Fruit fly (Drosophila melanogaster) Kc167 (cell line): ENCODE data around the gene CG32447.

Experiments used
- Myc ChIP-seq: fragments of >200 bp; optimal IDR thresholded peaks from 2 replicates; lab custom pipeline; 2017; ENCODE audit warnings: missing external identifiers
- Sin3A ChIP-seq: fragments of >200 bp; optimal IDR thresholded peaks from 2 replicates; lab custom pipeline; 2018; ENCODE audit warnings: missing external identifiers
- h ChIP-seq: fragments of >200 bp; optimal IDR thresholded peaks from 3 replicates; lab custom pipeline; 2018; ENCODE audit warnings: missing external identifiers
- insv ChIP-seq: fragments of >200 bp; optimal IDR thresholded peaks from 3 replicates; lab custom pipeline; 2018; ENCODE audit warnings: missing external identifiers
- psq ChIP-seq: fragments of >200 bp; optimal IDR thresholded peaks from 2 replicates; lab custom pipeline; 2017; ENCODE audit warnings: missing external identifiers
- ttk ChIP-seq: sonication (Bioruptor generic); optimal IDR thresholded peaks from 2 replicates; lab custom pipeline; 2017; ENCODE audit warnings: missing external identifiers

The CG32447 gene

DNA sequence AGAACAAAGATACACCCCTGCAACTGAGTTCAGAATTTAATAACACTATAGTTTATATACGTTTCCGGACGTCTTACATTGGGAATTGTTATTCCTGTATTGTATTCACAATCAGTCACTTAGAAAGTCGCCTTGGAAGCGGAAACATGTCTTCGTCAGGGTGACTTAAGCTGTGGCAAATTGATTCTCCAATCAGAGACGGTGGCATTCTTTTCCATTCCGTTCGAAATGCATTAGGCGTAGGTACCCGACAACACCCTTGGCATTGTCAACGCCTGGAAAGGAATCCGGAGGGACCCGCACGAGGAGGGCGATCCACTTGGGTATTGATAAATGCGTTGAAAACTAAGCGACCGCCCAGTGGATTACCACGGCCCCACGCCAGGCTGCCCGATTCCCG is 22.2 kb downstream of the CG32447 start, which contains the start of gene Sfp78E:
TSS of gene Sfp78E (minus strand) at position 101 of the 400 bp plus-strand sequence.
- TF ChIP-seq ttk (lab: Kevin White, UChicago) = no peak
- no peak for TF ChIP-seq Sin3A
- TF ChIP-seq psq (lab: Kevin White, UChicago) = no peak
- no peak for TF ChIP-seq h (lab: Kevin White, UChicago)
- TF ChIP-seq Myc (lab: Kevin White, UChicago) = no peak
- TF ChIP-seq insv (lab: Kevin White, UChicago) = no peak

DNA sequence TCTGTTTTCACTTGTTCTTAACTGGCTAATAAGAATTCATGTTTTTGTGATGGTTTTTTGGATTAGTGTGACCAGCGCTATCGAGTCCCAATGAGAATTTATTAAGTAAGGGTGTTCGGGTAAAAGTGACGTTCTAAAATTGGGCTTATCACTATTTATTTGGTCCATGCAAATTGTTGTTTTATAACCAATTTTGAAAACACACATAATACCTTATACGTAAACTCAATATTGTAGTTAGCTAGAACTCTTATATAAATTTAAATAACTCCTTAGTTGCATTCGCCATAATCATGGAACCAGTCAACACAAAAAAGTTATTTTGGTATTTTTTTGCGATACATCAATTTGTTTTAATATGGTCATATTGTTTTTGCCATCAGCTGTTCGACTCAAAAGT is 26.5 kb downstream of the CG32447 start, which contains the start of the genes Als2 and CG11248:
TSS of gene Als2 (minus strand) at position 69 of the 400 bp plus-strand sequence.
TSS of gene CG11248 (plus strand) at position 364 of the 400 bp plus-strand sequence.
- TF ChIP-seq Sin3A (no peak), psq (lab: Kevin White, UChicago) (no peak), h (lab: Kevin White, UChicago) (no peak)

DNA sequence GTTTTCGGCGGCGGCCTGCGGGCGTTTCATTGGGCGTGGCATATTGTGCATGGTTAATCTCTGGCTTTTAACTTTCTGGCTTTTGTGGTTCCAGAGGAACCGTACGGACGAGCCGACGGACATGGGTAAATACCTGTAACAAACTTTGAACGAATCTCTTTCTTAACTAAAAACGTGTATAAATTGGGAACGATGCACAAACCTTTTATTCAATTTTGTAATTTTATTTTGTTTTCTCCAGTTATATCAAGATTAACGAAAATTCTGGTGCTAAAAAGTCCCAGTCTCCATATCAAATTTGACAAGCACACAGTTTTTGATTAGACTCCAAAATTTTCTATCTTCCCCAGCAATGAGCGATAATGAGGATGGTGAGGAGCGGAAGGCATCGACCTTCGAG is 34.3 kb downstream of the CG32447 start, which contains the start of gene CG11249:
TSS of gene CG11249 (plus strand) at position 301 of the 400 bp plus-strand sequence.
- TF ChIP-seq insv (lab: Kevin White, UChicago) (no peak), Sin3A (no peak), psq (lab: Kevin White, UChicago) (no peak), Myc (lab: Kevin White, UChicago) (no peak), ttk (lab: Kevin White, UChicago) (no peak), h (lab: Kevin White, UChicago) (no peak)

DNA sequence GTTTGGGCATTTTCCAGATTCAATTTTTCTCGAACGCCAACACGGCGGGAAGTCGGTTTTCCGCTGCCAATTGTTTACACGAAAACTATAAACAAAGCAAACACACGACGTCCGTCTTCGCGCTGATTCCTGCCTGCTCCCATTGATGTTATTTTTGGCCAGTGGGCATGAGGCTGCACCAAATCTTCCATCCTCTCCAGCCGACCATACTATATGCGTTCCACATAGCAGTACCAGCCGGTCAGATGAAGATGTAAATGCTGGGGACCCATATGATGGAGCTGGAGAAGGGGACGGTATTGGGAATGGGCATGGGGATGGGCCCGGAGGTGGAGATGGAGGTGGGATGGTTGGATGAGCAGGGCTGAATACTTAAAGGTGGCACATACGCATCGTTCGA is 38.6 kb downstream of the CG32447 start:
- TF ChIP-seq psq (lab: Kevin White, UChicago) (no peak), Myc (lab: Kevin White, UChicago) (no peak), Sin3A (no peak), ttk (lab: Kevin White, UChicago) (no peak), insv (lab: Kevin White, UChicago) (no peak), h (lab: Kevin White, UChicago) (no peak)

DNA sequence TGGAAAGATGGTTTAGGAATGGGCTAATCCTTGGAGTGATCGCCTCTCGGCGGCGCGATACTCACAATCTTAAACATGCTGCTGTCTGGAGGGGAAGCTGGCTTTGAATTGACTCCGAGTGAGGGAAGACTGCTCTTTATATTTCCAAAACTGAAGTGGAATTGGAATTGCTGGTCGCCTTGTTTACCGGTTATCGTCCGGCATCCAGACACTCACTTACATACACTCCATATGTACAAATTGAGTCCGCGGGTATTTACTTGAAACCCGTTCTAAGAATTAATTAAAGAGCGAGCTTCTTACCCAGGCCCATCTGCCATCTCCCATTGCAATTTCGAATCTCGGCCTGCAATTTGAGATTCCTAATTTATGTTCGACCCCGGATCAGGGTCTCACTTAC is 39.3 kb downstream of the CG32447 start, which contains the start of gene Cpr78E:
TSS of gene Cpr78E (minus strand) at position 101 of the 400 bp plus-strand sequence.
- TF ChIP-seq h (lab: Kevin White, UChicago) = no peak
- TF ChIP-seq Sin3A = no peak

DNA sequence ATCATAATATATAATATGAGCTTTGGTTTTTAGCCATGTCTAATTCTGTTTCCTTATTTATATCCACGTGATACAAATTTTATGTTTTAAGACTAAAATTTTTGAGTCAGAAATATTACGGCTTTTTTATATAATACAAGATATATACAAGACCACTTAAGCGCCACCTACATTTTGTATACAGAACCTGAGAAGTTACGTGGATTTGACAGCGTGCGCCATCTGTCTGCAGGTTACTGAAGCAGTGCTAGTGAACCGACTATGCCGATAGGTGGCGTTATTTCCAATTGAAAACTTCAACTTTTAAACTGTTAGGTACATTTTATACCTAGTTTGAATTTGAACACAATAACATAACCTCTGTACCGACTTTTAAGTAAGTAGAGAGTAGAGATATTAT is 53.4 kb downstream of the CG32447 start:
- TF ChIP-seq Sin3A = no peak
- TF ChIP-seq psq (lab: Kevin White, UChicago) = no peak
- no peak for TF ChIP-seq ttk (lab: Kevin White, UChicago)
- no peak for TF ChIP-seq h (lab: Kevin White, UChicago)
- no peak for TF ChIP-seq Myc (lab: Kevin White, UChicago)
- TF ChIP-seq insv (lab: Kevin White, UChicago) = no peak

DNA sequence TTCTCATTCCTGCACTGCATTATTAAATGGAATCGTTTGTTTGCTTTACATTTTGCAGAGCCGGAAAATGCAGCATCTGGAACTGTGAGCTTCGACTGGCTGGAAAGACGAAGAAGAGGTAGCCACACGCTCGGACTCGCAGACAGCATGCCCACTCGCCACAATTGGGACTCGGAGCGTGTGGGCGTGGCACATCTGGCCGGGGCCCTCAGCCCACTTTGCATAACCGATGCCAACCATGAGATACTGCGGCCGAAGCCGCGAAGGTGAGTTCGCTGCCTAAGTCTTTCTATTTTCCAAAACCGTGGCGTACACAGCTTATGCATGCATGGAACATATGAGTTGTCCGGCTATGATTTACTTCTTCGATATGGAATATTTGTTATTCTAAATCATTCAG is 54.0 kb downstream of the CG32447 start:
- no peak for TF ChIP-seq Sin3A
- TF ChIP-seq h (lab: Kevin White, UChicago) = no peak
- no peak for TF ChIP-seq ttk (lab: Kevin White, UChicago)
- TF ChIP-seq Myc (lab: Kevin White, UChicago) = no peak
- TF ChIP-seq insv (lab: Kevin White, UChicago) = no peak
- no peak for TF ChIP-seq psq (lab: Kevin White, UChicago)

DNA sequence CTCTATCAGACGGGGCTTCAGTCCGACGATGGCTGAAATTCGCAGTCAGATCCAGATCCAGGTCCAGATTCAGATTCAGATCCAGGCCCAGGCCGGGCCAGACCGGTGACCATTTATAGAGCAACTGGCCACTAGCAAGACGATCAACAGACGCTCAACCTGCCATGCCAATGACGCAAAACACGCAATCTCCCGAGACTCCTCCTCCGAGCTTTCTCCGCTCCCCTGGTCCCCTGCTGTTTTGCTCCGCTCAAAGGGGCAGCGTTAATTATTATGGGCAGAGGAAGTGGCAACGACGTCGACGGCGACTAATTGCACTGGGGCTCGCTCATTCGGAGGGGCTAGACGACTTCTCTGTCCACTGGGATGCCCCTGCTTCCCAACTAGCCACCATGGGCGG is 54.8 kb downstream of the CG32447 start:
- TF ChIP-seq Myc (lab: Kevin White, UChicago) (no peak), h (lab: Kevin White, UChicago) (no peak), psq (lab: Kevin White, UChicago) (no peak), insv (lab: Kevin White, UChicago) (no peak), ttk (lab: Kevin White, UChicago) (no peak), Sin3A (no peak)

DNA sequence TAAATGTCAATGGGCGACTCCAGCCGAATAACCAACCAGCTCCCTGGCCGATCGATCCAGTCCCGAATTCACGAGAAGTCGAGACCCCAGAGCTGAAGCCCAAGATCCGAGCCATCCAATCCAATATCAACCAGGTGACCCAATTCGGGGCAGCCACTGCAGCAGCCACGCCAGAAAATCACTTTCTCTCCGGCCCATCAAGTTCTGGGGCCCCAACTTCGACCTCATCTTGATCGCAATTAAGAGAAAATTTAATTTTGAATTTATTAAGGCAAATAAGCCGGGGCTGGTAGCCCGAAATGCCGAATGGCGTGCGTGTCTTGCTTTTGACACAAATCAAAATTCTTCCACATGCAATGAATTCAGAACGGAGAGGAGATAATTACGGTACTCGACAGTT is 58.3 kb downstream of the CG32447 start:
- TF ChIP-seq ttk (lab: Kevin White, UChicago) (no peak), h (lab: Kevin White, UChicago) (no peak), insv (lab: Kevin White, UChicago) (no peak), psq (lab: Kevin White, UChicago) (no peak), Myc (lab: Kevin White, UChicago) (no peak), Sin3A (no peak)

DNA sequence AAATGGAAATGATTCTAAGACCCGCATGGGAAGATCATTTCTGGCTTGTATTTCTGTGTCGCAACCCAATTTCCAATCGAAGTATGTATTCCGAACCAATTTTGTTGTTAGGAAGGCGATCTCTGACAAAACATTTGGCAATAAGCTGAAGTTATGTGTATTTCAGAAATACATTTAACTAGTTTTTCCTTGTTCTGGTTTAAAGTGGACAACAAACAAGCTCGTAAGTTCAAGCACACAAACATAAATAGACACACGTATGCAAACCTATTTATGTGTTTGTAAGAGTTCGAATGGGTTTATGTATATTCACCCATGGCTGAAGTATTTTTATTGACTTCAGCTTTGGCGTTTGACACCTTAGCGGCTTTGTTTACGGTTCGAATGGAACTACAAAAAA is 60.3 kb downstream of the CG32447 start:
- TF ChIP-seq Sin3A (no peak), h (lab: Kevin White, UChicago) (no peak)

DNA sequence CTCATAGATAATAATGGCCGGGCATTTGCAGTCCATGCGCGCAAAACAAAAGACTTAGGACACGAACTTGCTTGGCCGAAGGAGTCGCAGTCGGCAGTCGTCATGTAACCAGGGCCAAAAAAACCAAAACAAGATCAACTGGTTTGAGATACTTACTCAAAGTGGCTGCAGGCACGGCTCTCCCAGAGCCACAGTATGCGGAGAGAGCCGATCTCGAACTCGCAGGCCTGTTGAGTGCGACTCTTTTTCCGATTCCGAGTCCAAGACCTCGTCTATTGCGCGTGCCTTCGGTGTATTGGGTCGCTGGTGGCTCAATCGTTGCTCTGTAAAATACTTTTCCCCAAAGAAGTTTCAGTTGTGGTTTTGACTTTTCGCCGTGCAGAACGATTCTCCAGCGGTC is 61.6 kb downstream of the CG32447 start, which contains the start of gene CG43980:
TSS of gene CG43980 (plus strand) at position 352 of the 400 bp plus-strand sequence.
- TF ChIP-seq Myc (lab: Kevin White, UChicago) = no peak
- TF ChIP-seq h (lab: Kevin White, UChicago) = no peak
- no peak for TF ChIP-seq psq (lab: Kevin White, UChicago)
- TF ChIP-seq ttk (lab: Kevin White, UChicago) = no peak
- TF ChIP-seq insv (lab: Kevin White, UChicago) = no peak

DNA sequence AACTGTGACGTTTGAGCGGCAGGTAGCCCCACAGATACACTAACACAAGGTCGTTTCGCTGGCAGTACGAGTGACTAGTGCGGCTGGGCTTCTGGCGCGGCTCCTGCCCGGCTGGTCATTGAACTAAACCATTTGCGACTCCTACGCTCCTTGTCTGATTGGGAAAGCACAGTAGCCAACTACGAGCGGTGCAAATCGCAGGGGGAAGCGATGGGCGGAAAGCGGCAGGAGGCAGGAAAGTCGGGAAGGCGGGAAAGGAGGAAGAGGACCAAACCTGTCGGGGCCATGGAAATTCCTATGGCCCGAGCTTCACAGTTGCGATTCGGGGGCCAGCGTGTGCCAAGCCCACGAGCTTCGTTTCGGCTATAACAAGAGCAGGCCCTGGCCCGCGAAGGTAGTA is 62.0 kb downstream of the CG32447 start:
- TF ChIP-seq insv (lab: Kevin White, UChicago) (no peak), psq (lab: Kevin White, UChicago) (no peak), h (lab: Kevin White, UChicago) (no peak)
